Worm (Caenorhabditis elegans) whole organism, L4 larva: Measurements from ENCODE around the gene jud-4.

Experiments
- F44E2.7 ChIP-seq: fragments of 200-800 bp; sonication (Bioruptor generic); IDR thresholded peaks from 2 replicates; pipeline ENCODE4 v2.1.2; 2022; ENCODE audit warnings: missing genetic modification characterization, missing compliant biosample characterization
- R02D3.7 ChIP-seq: fragments of 150-350 bp; sonication (generic microtip); optimal IDR thresholded peaks from 3 replicates; lab custom pipeline; 2014; ENCODE audit warnings: missing biosample characterization, missing genetic modification characterization
- T26A8.4 ChIP-seq: fragments of 200-800 bp; sonication (Bioruptor generic); IDR thresholded peaks from 2 replicates; pipeline ENCODE4 v1.3.6; 2022; ENCODE audit warnings: missing genetic modification characterization, missing compliant biosample characterization
- aha-1 ChIP-seq: fragments of 150-350 bp; peaks from one replicate; lab custom pipeline; 2014; ENCODE audit warnings: missing biosample characterization, missing genetic modification characterization
- ama-1 ChIP-seq: fragments of 150-350 bp; optimal IDR thresholded peaks from 2 replicates; lab custom pipeline; 2014; ENCODE audit warnings: inconsistent platforms, mixed read lengths
- ceh-20 ChIP-seq: fragments of 200-800 bp; sonication (Bioruptor generic); IDR thresholded peaks from 2 replicates; pipeline ENCODE4 v1.3.6; 2022; ENCODE audit warnings: missing genetic modification reagents, missing genetic modification characterization, missing compliant biosample characterization
- daf-16 ChIP-seq, 3 experiments: sonication (generic microtip); optimal IDR thresholded peaks; 2 replicates each; lab custom pipeline; 2016 to 2017; ENCODE audit warnings: missing genetic modification characterization in 3 of 3, missing genetic modification reagents in 3 of 3, mild to moderate bottlenecking in 2 of 3, missing compliant biosample characterization in 2 of 3, missing biosample characterization in 1 of 3, moderate library complexity in 1 of 3
- lin-29 ChIP-seq: fragments of 200-800 bp; sonication (Bioruptor generic); IDR thresholded peaks from 2 replicates; pipeline ENCODE4 v1.3.6; 2022; ENCODE audit warnings: missing genetic modification reagents, missing genetic modification characterization, missing compliant biosample characterization
- lin-38 ChIP-seq: fragments of 200-800 bp; sonication (Bioruptor generic); IDR thresholded peaks from 2 replicates; pipeline ENCODE4 v1.3.6; 2022; ENCODE audit warnings: missing genetic modification reagents, missing genetic modification characterization, missing compliant biosample characterization
- mxl-3 ChIP-seq: fragments of 200-800 bp; sonication (Bioruptor generic); optimal IDR thresholded peaks from 2 replicates; lab custom pipeline; 2018; ENCODE audit warnings: mild to moderate bottlenecking, missing genetic modification characterization, missing compliant biosample characterization
- nhr-237 ChIP-seq: sonication (generic microtip); optimal IDR thresholded peaks from 2 replicates; lab custom pipeline; 2017; ENCODE audit warnings: missing biosample characterization, missing genetic modification characterization
- nhr-6 ChIP-seq: fragments of 150-350 bp; optimal IDR thresholded peaks from 2 replicates; lab custom pipeline; 2014; ENCODE audit warnings: missing biosample characterization, missing genetic modification characterization
- pha-4 ChIP-seq, 2 experiments: fragments of 150-350 bp in 1 of 2; fragments of 200-800 bp in 1 of 2; sonication (Bioruptor generic) in 1 of 2; IDR thresholded peaks in 1 of 2; optimal IDR thresholded peaks in 1 of 2; 2 replicates each; pipeline versions ENCODE4 v1.3.6 to Lab custom; 2014 to 2022; ENCODE audit warnings: missing genetic modification characterization in 2 of 2, missing genetic modification reagents in 2 of 2, missing biosample characterization in 1 of 2, missing compliant biosample characterization in 1 of 2
- unc-62 ChIP-seq, 3 experiments: fragments of 150-350 bp in 1 of 3; sonication (generic microtip); optimal IDR thresholded peaks in 2 of 3; peaks in 1 of 3; 1 replicate in 1 of 3; 2 replicates in 2 of 3; lab custom pipeline; 2014 to 2017; ENCODE audit warnings: missing biosample characterization in 3 of 3, missing genetic modification characterization in 3 of 3, missing genetic modification reagents in 3 of 3, missing genotype in 1 of 3

The jud-4 gene

DNA sequence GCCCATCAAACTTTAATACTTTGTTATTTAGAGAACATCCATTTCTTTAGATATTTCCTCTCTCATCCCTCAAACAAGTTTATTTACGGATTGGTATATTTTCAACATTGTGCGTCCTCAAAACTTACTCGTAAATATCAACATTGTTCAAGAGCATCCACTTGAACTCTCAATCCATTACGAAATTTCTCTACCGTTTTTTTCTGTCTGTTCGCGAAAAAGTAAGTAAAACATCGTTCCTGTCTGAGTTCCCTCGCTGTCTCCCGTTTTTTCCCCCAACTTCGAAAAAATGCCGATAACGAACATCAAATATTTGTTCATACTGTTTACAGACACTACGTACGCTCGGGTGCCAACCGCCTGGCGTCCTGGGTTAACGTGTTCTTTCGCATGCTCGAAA, 51.0 kb downstream of the jud-4 start:
- TF ChIP-seq F44E2.7: no peak
- TF ChIP-seq R02D3.7 (tag; lab: Kevin White, UChicago): no peak
- TF ChIP-seq pha-4 (GFP tag; IDR thresholded peaks at IDR 0.05; lab: Robert Waterston, UW): 0 out of 2 replicates have a peak, but pooled peaks have one; percentile 27
- peak; percentile 73 for TF ChIP-seq pha-4 (tag; optimal IDR thresholded peaks at IDR 0.05; lab: Kevin White, UChicago)
- TF ChIP-seq nhr-6: no peak
- no peak for TF ChIP-seq mxl-3 (GFP tag; lab: Kevin White, UChicago)
- no peak for TF ChIP-seq lin-38 (GFP tag; lab: Robert Waterston, UW)
- no peak for TF ChIP-seq T26A8.4 (GFP tag; lab: Robert Waterston, UW)
- TF ChIP-seq lin-29 (GFP tag; lab: Robert Waterston, UW): no peak
- TF ChIP-seq daf-16 (GFP tag; optimal IDR thresholded peaks at IDR 0.05; lab: Kevin White, UChicago): no peak
- TF ChIP-seq daf-16 (tag; optimal IDR thresholded peaks at IDR 0.05; lab: Kevin White, UChicago): peak; percentile 21
- no peak for TF ChIP-seq ama-1
- no peak for TF ChIP-seq nhr-237 (tag; lab: Kevin White, UChicago)

DNA sequence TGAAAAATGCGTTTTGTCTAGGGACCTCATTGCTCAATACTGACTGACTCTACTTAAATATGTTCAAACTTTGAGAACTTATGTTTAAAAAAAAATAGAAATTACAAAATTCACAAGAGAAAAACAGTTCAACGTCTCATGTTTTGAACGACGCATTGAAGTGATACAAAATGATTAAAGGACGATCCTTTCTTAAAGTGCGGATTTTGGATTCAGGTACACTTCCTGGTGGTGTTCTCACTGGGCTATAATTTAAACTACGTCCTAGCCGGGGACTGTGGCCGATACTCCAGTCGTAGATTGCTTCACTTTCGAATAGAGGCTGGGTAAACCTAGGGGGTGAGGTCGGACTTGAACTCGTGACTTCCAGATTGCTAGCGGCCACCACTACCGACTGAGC, 51.7 kb downstream of the jud-4 start:
- TF ChIP-seq ceh-20: no peak
- peak; percentile 50 for TF ChIP-seq aha-1
- TF ChIP-seq unc-62 (GFP tag; optimal IDR thresholded peaks at IDR 0.05 in 1 of 2; lab: Kevin White, UChicago): peak in 1 of 2 experiments; percentile 61
- no peak for TF ChIP-seq unc-62 (tag; optimal IDR thresholded peaks at IDR 0.05; lab: Kevin White, UChicago)
